Worm (Caenorhabditis elegans): ENCODE results near the gene drr-2.

Gene drr-2

DNA sequence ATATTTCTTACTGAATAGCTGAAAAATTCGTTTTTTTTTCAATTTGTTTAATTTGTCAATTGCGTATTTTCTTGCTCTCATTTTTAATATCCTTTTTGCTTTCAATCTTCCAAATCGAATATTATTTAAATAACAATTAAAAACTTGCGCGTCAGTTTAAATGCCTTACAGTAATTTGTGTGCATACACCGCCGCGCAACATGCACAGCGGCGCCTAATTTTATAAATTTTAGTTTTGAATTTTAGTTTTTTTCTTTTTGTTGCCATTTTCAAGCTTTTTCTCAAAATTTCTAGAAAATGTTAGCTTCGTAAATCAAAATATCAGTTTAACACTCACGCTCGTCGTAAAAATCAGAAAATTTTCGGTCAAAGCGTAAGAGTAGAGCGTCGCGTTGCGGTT is 39.9 kb upstream of the drr-2 start:
- TF ChIP-seq nhr-23 (tag; optimal IDR thresholded peaks at IDR 0.05) (no peak), egl-27 (tag; optimal IDR thresholded peaks at IDR 0.05) (no peak), unc-39 (tag; optimal IDR thresholded peaks at IDR 0.05) (no peak), skn-1 (tag; optimal IDR thresholded peaks at IDR 0.05) (no peak), nhr-10 (tag; optimal IDR thresholded peaks at IDR 0.05) (no peak), nhr-21 (tag; optimal IDR thresholded peaks at IDR 0.05) (no peak), lin-11 (tag; optimal IDR thresholded peaks at IDR 0.05) (no peak), elt-3 (tag; optimal IDR thresholded peaks at IDR 0.05) (no peak), ama-1 (optimal IDR thresholded peaks at IDR 0.05) (no peak), C34F6.9 (tag; optimal IDR thresholded peaks at IDR 0.05) (no peak), lin-13 (GFP tag; optimal IDR thresholded peaks at IDR 0.05) (no peak), sma-3 (GFP tag; optimal IDR thresholded peaks at IDR 0.05) (no peak), sma-9 (GFP tag; optimal IDR thresholded peaks at IDR 0.05) (no peak), sma-9 (tag; optimal IDR thresholded peaks at IDR 0.05) (no peak), mab-5 (tag; optimal IDR thresholded peaks at IDR 0.05) (no peak), ceh-82 (tag; optimal IDR thresholded peaks at IDR 0.05) (no peak), lsy-2 (tag; optimal IDR thresholded peaks at IDR 0.05) (no peak), ztf-1 (GFP tag; conservative IDR thresholded peaks at IDR 0.05) (no peak), zag-1 (tag; optimal IDR thresholded peaks at IDR 0.05) (no peak), R02D3.7 (tag; optimal IDR thresholded peaks at IDR 0.05) (no peak)

DNA sequence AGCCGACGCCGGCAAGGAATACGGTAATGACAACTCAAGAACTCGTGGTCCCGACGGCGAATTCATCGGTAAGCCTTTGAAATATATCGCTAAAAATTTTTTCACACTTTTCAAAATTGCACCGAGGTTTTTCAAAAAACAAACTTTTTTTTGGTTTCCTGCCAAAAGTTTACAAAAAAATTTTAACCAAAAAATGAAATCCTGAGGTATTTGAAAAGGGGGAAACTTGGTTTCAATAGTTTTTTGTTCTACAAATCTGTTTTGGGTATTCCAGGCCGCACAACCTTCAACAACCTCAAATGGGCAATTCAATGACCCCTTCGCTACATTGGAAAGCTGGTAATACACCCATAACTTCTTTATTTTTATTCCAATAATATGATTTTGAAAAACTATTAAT is 38.6 kb upstream of the drr-2 start:
- no peak for TF ChIP-seq skn-1 (tag; optimal IDR thresholded peaks at IDR 0.05)
- no peak for TF ChIP-seq sma-3 (GFP tag; optimal IDR thresholded peaks at IDR 0.05)
- TF ChIP-seq lin-13 (GFP tag; optimal IDR thresholded peaks at IDR 0.05): no peak
- no peak for TF ChIP-seq zag-1 (tag; optimal IDR thresholded peaks at IDR 0.05)
- no peak for TF ChIP-seq elt-3 (tag; optimal IDR thresholded peaks at IDR 0.05)
- TF ChIP-seq crh-2 (tag; optimal IDR thresholded peaks at IDR 0.05): no peak

DNA sequence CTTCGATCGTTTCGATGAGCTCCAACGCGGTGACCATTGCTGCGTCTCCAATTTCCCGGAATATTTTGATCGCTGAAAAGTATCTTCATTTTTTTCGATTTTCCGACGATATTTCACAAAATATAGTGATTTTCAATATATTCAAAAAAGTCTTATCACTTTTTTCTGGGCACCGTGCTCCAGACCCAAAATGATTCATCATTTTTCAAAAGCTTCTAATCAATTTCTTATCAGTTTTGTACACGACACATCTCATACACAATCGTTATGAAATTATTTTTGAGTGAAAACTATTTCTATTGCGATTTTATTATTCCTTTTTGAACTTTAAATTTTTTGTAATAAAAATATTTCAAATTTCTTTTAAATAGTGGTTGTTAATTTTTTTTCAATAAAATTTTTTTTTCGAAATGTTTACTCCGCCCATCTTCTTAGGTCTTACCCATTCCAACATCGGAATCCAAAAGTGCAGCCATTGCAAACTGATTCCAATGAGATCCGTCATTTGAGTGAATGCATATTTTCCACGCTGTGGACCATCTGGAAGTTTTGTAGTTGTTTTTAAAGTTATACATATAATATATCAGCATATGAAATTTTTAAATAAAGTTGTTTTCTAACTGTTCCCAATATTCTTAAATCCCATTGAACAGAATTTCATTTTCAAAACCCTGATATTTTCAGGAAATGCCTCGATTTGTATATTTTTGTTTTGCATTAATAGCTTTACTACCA is 35.6 kb upstream of the drr-2 start, which contains the start of gene sid-2:
sid-2 (plus strand) TSS at position 685 of the 735 bp plus-strand sequence.
- TF ChIP-seq unc-62 (GFP tag; optimal IDR thresholded peaks at IDR 0.05): no peak
- TF ChIP-seq skn-1 (tag; optimal IDR thresholded peaks at IDR 0.05): peak; percentile 9
- peak; percentile 96 for TF ChIP-seq fos-1 (tag; optimal IDR thresholded peaks at IDR 0.05)
- TF ChIP-seq crh-2 (tag; optimal IDR thresholded peaks at IDR 0.05): peak; percentile 42
- TF ChIP-seq Y55F3AM.14 (GFP tag; optimal IDR thresholded peaks at IDR 0.05): no peak
- no peak for TF ChIP-seq zag-1 (tag; optimal IDR thresholded peaks at IDR 0.05)
- TF ChIP-seq nhr-6 (tag; optimal IDR thresholded peaks at IDR 0.05): no peak
- no peak for TF ChIP-seq nhr-25 (tag; optimal IDR thresholded peaks at IDR 0.05)
- TF ChIP-seq ztf-11 (tag; optimal IDR thresholded peaks at IDR 0.05): no peak
- no peak for TF ChIP-seq ceh-82 (tag; optimal IDR thresholded peaks at IDR 0.05)
- TF ChIP-seq mab-5 (tag; optimal IDR thresholded peaks at IDR 0.05): no peak
- no peak for TF ChIP-seq lin-13 (GFP tag; optimal IDR thresholded peaks at IDR 0.05)
- no peak for TF ChIP-seq egl-27 (tag; optimal IDR thresholded peaks at IDR 0.05)
- TF ChIP-seq lin-39 (tag; optimal IDR thresholded peaks at IDR 0.05): no peak
- TF ChIP-seq elt-1 (tag; optimal IDR thresholded peaks at IDR 0.05): no peak
- TF ChIP-seq ztf-4 (tag; optimal IDR thresholded peaks at IDR 0.05): no peak
- no peak for TF ChIP-seq mdl-1 (tag; optimal IDR thresholded peaks at IDR 0.05)
- no peak for TF ChIP-seq sma-9 (GFP tag; optimal IDR thresholded peaks at IDR 0.05)
- no peak for TF ChIP-seq sma-9 (tag; optimal IDR thresholded peaks at IDR 0.05)
- no peak for TF ChIP-seq unc-55 (GFP tag; optimal IDR thresholded peaks at IDR 0.05)

DNA sequence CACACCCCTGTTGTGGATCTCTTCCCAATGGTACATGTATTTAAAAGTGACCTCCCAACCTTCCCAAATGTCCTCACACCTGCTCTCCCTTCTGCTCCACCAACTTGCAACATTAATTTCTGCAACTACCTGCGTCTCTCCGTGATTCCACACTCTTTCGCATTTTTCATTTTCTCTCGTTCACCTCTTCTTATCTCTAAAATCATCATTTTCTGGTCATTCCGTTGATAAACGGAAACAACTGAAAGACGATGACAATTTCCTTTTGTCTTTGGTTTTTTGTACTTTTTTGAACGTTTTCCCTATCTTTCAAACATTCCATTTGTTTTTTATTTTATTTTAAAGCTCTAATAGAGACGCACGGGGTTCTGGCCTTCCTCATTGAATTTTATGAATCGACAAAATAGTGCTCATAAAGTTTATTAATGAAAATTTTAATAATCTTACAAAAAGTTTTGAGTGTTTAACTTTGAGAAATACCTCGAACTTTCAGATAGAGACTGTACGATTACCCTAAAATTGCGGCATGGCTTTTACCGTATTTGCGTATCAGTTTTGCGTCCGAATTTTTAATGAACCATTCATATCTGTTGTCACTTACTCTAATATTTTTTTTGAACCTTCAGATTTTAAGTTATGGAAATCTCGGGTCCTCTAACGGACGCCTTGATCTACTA is 29.4 kb upstream of the drr-2 start, which contains the start of gene aqp-11:
aqp-11 (plus strand) TSS at position 627 of the 677 bp plus-strand sequence.
- TF ChIP-seq nhr-129 (tag; optimal IDR thresholded peaks at IDR 0.05) (no peak), unc-39 (tag; optimal IDR thresholded peaks at IDR 0.05) (no peak), unc-62 (GFP tag; optimal IDR thresholded peaks at IDR 0.05) (no peak), elt-3 (tag; optimal IDR thresholded peaks at IDR 0.05) (no peak), mdl-1 (tag; optimal IDR thresholded peaks at IDR 0.05) (no peak), ceh-16 (tag; optimal IDR thresholded peaks at IDR 0.05) (no peak), skn-1 (tag; optimal IDR thresholded peaks at IDR 0.05) (peak; percentile 98), zag-1 (tag; optimal IDR thresholded peaks at IDR 0.05) (no peak), alr-1 (tag; optimal IDR thresholded peaks at IDR 0.05) (no peak), lin-11 (tag; optimal IDR thresholded peaks at IDR 0.05) (no peak), fos-1 (tag; optimal IDR thresholded peaks at IDR 0.05) (peak; percentile 95), F13H6.1 (tag; optimal IDR thresholded peaks at IDR 0.05) (no peak), crh-2 (tag; optimal IDR thresholded peaks at IDR 0.05) (peak; percentile 9), blmp-1 (tag; optimal IDR thresholded peaks at IDR 0.05; ENCODE audit: insufficient read depth) (no peak)

Measured in whole organism, L2 larva.